Worm (Caenorhabditis elegans) whole organism, L1 larva: ENCODE data around the gene D2023.3.

Source experiments
- aly-2 ChIP-seq: fragments of 150-350 bp; optimal IDR thresholded peaks from 2 replicates; lab custom pipeline; 2014; ENCODE audit warnings: missing biosample characterization, missing genetic modification characterization
- ama-1 ChIP-seq: fragments of 150-350 bp; optimal IDR thresholded peaks from 2 replicates; lab custom pipeline; 2014
- fkh-10 ChIP-seq: sonication (generic microtip); optimal IDR thresholded peaks from 2 replicates; lab custom pipeline; 2017; ENCODE audit warnings: missing biosample characterization, missing genetic modification reagents, missing genetic modification characterization
- grh-1 ChIP-seq: fragments of 200-800 bp; sonication (Bioruptor generic); IDR thresholded peaks from 2 replicates; pipeline ENCODE4 v1.3.6; 2022; ENCODE audit warnings: missing genetic modification reagents, missing genetic modification characterization, missing compliant biosample characterization
- lin-13 ChIP-seq: fragments of 150-350 bp; optimal IDR thresholded peaks from 2 replicates; lab custom pipeline; 2014; ENCODE audit warnings: missing biosample characterization, missing genetic modification reagents, missing genetic modification characterization
- lin-39 ChIP-seq: fragments of 150-350 bp; optimal IDR thresholded peaks from 2 replicates; lab custom pipeline; 2014; ENCODE audit warnings: missing biosample characterization, missing genetic modification reagents, missing genetic modification characterization
- lsy-2 ChIP-seq, 2 experiments: fragments of 150-350 bp; optimal IDR thresholded peaks; 2 replicates each; lab custom pipeline; 2014; ENCODE audit warnings: missing biosample characterization in 2 of 2, missing genetic modification characterization in 2 of 2
- nhr-11 ChIP-seq: fragments of 150-350 bp; optimal IDR thresholded peaks from 2 replicates; lab custom pipeline; 2014; ENCODE audit warnings: missing biosample characterization, missing genetic modification characterization
- nhr-19 ChIP-seq: fragments of 200-800 bp; sonication (Bioruptor generic); conservative IDR thresholded peaks from 2 replicates; pipeline ENCODE4 v1.3.6; 2022; ENCODE audit warnings: missing genetic modification characterization, missing compliant biosample characterization
- nhr-28 ChIP-seq: fragments of 150-350 bp; optimal IDR thresholded peaks from 2 replicates; lab custom pipeline; 2014; ENCODE audit warnings: missing biosample characterization, missing genetic modification characterization
- swsn-7 ChIP-seq: sonication (generic microtip); optimal IDR thresholded peaks from 2 replicates; lab custom pipeline; 2016; ENCODE audit warnings: missing genetic modification characterization, missing compliant biosample characterization
- unc-62 ChIP-seq: fragments of 150-350 bp; optimal IDR thresholded peaks from 2 replicates; lab custom pipeline; 2014; ENCODE audit warnings: missing biosample characterization, missing genetic modification reagents, missing genetic modification characterization
- vab-15 ChIP-seq: sonication (generic microtip); optimal IDR thresholded peaks from 2 replicates; lab custom pipeline; 2017; ENCODE audit warnings: missing genotype, mild to moderate bottlenecking, missing genetic modification characterization, missing compliant biosample characterization
- zag-1 ChIP-seq: fragments of 150-350 bp; optimal IDR thresholded peaks from 2 replicates; lab custom pipeline; 2014; ENCODE audit warnings: missing biosample characterization, missing genetic modification characterization

ce11 chrV:11760371-11760770 lies 51.5 kb downstream of the D2023.3 start, which contains the start of gene T04F3.5:
- TF ChIP-seq swsn-7 (tag; lab: Kevin White, UChicago) (no peak), aly-2 (tag; lab: Kevin White, UChicago) (no peak), nhr-28 (tag; lab: Kevin White, UChicago) (no peak), nhr-19 (GFP tag; lab: Robert Waterston, UW) (no peak), ama-1 (lab: Kevin White, UChicago) (no peak), unc-62 (GFP tag; lab: Kevin White, UChicago) (no peak), lin-13 (no peak), lsy-2 (tag; optimal IDR thresholded peaks at IDR 0.05; lab: Kevin White, UChicago) (no peak), fkh-10 (GFP tag; lab: Kevin White, UChicago) (no peak), lin-39 (tag; lab: Kevin White, UChicago) (no peak), zag-1 (no peak), grh-1 (GFP tag; lab: Robert Waterston, UW) (no peak), nhr-11 (tag; lab: Kevin White, UChicago) (no peak), vab-15 (tag; lab: Kevin White, UChicago) (no peak)
